Fruit fly (Drosophila melanogaster) whole organism, prepupa: Measurements from ENCODE around the gene CG5611.

Experiments
- CG31627 ChIP-seq: fragments of 200-800 bp; sonication (Bioruptor generic); optimal IDR thresholded peaks from 3 replicates; lab custom pipeline; 2016; ENCODE audit warnings: missing biosample characterization, missing genetic modification characterization
- Met ChIP-seq: fragments of 200-800 bp; sonication (Bioruptor generic); optimal IDR thresholded peaks from 3 replicates; lab custom pipeline; 2016; ENCODE audit warnings: missing biosample characterization, missing genetic modification characterization

- no peak for TF ChIP-seq Met (GFP tag; lab: Kevin White, UChicago)
- TF ChIP-seq CG31627 (GFP tag; lab: Kevin White, UChicago), result no peak
Observed at dm6 chr3R:27643080-27643479, 7.2 kb upstream of the CG5611 start.
